Worm (Caenorhabditis elegans) whole organism, L4 larva: Measurements from ENCODE around the gene cyp-32B1.

Source experiments
- T26A8.4 ChIP-seq: fragments of 200-800 bp; sonication (Bioruptor generic); IDR thresholded peaks from 2 replicates; pipeline ENCODE4 v1.3.6; 2022; ENCODE audit warnings: missing genetic modification characterization, missing compliant biosample characterization
- ZK546.5 ChIP-seq, 2 experiments: sonication (generic microtip); optimal IDR thresholded peaks; 2 replicates each; lab custom pipeline; 2017; ENCODE audit warnings: missing biosample characterization in 2 of 2, missing genetic modification characterization in 2 of 2
- ceh-44 ChIP-seq: fragments of 200-800 bp; sonication (Bioruptor generic); IDR thresholded peaks from 2 replicates; pipeline ENCODE4 v1.3.6; 2022; ENCODE audit warnings: missing genetic modification reagents, missing genetic modification characterization, missing compliant biosample characterization
- daf-12 ChIP-seq: fragments of 150-350 bp; optimal IDR thresholded peaks from 2 replicates; lab custom pipeline; 2014; ENCODE audit warnings: missing biosample characterization, missing genetic modification reagents, missing genetic modification characterization
- egl-27 ChIP-seq: sonication (generic microtip); optimal IDR thresholded peaks from 3 replicates; lab custom pipeline; 2017; ENCODE audit warnings: missing biosample characterization, missing genetic modification reagents, missing genetic modification characterization
- mep-1 ChIP-seq: fragments of 150-350 bp; sonication (generic microtip); optimal IDR thresholded peaks from 3 replicates; lab custom pipeline; 2014; ENCODE audit warnings: missing biosample characterization, missing genetic modification characterization
- mes-2 ChIP-seq: sonication (generic microtip); optimal IDR thresholded peaks from 2 replicates; lab custom pipeline; 2016; ENCODE audit warnings: missing genotype, mild to moderate bottlenecking, missing genetic modification characterization, missing compliant biosample characterization; ENCODE audit not compliant: poor library complexity, severe bottlenecking
- nhr-102 ChIP-seq: sonication (generic microtip); optimal IDR thresholded peaks from 2 replicates; lab custom pipeline; 2016; ENCODE audit warnings: mild to moderate bottlenecking, missing genetic modification characterization, moderate library complexity, missing compliant biosample characterization
- nhr-42 ChIP-seq: fragments of 200-800 bp; sonication (Bioruptor generic); IDR thresholded peaks from 2 replicates; pipeline ENCODE4 v1.3.6; 2022; ENCODE audit warnings: missing genetic modification characterization, missing compliant biosample characterization
- pha-4 ChIP-seq, 2 experiments: fragments of 150-350 bp in 1 of 2; fragments of 200-800 bp in 1 of 2; sonication (Bioruptor generic) in 1 of 2; IDR thresholded peaks in 1 of 2; optimal IDR thresholded peaks in 1 of 2; 2 replicates each; pipeline versions ENCODE4 v1.3.6 to Lab custom; 2014 to 2022; ENCODE audit warnings: missing genetic modification characterization in 2 of 2, missing genetic modification reagents in 2 of 2, missing biosample characterization in 1 of 2, missing compliant biosample characterization in 1 of 2
- spr-3 ChIP-seq: fragments of 200-800 bp; sonication (Bioruptor generic); optimal IDR thresholded peaks from 2 replicates; lab custom pipeline; 2018; ENCODE audit warnings: mild to moderate bottlenecking, missing genetic modification characterization, missing compliant biosample characterization
- zag-1 ChIP-seq: fragments of 150-350 bp; optimal IDR thresholded peaks from 2 replicates; lab custom pipeline; 2014; ENCODE audit warnings: missing biosample characterization, missing genetic modification characterization

- TF ChIP-seq spr-3 (GFP tag; lab: Kevin White, UChicago): no peak
- no peak for TF ChIP-seq T26A8.4 (GFP tag; lab: Robert Waterston, UW)
- no peak for TF ChIP-seq zag-1 (tag; lab: Kevin White, UChicago)
- TF ChIP-seq daf-12 (tag; lab: Kevin White, UChicago): no peak
- TF ChIP-seq pha-4 (GFP tag; IDR thresholded peaks at IDR 0.05; lab: Robert Waterston, UW): no peak
- TF ChIP-seq pha-4 (tag; optimal IDR thresholded peaks at IDR 0.05; lab: Kevin White, UChicago): no peak
- TF ChIP-seq nhr-42 (GFP tag; lab: Robert Waterston, UW): no peak
- TF ChIP-seq mep-1 (tag; lab: Kevin White, UChicago): no peak
- no peak for TF ChIP-seq mes-2 (tag; lab: Kevin White, UChicago)
- no peak for TF ChIP-seq ZK546.5 (tag; optimal IDR thresholded peaks at IDR 0.05; lab: Kevin White, UChicago)
- no peak for TF ChIP-seq nhr-102 (tag; lab: Kevin White, UChicago)
- no peak for TF ChIP-seq egl-27 (tag; lab: Kevin White, UChicago)
- TF ChIP-seq ceh-44 (GFP tag; lab: Robert Waterston, UW): no peak
Measured at ce11 chrV:2191122-2191521, 10.1 kb downstream of the cyp-32B1 start, which contains the start of gene srbc-42.
